Worm (Caenorhabditis elegans) whole organism, young adult: ENCODE data around the gene dcaf-1.

Experiments used
- B0035.1 ChIP-seq: sonication (generic microtip); optimal IDR thresholded peaks from 2 replicates; lab custom pipeline; 2016; ENCODE audit warnings: missing genetic modification characterization, mild to moderate bottlenecking, missing compliant biosample characterization, missing genotype, missing genetic modification reagents
- F22D6.2 ChIP-seq: sonication (generic microtip); optimal IDR thresholded peaks from 2 replicates; lab custom pipeline; 2016; ENCODE audit warnings: mild to moderate bottlenecking, missing genetic modification characterization, missing compliant biosample characterization
- F23B12.7 ChIP-seq: sonication (generic microtip); optimal IDR thresholded peaks from 2 replicates; lab custom pipeline; 2017; ENCODE audit warnings: missing genetic modification characterization, mild to moderate bottlenecking, missing compliant biosample characterization, antibody characterized with exemption, moderate library complexity; ENCODE audit not compliant: insufficient read depth
- F57A8.1 ChIP-seq: fragments of 200-800 bp; sonication (Bioruptor generic); optimal IDR thresholded peaks from 2 replicates; lab custom pipeline; 2018; ENCODE audit warnings: mild to moderate bottlenecking, missing genetic modification characterization, moderate library complexity, missing compliant biosample characterization
- K11D2.4 ChIP-seq: fragments of 200-800 bp; sonication (Bioruptor generic); IDR thresholded peaks from 2 replicates; pipeline ENCODE4 v1.3.6; 2022; ENCODE audit warnings: missing genetic modification reagents, missing genetic modification characterization, missing compliant biosample characterization
- Y53G8AR.9 ChIP-seq: fragments of 200-800 bp; sonication (Bioruptor generic); conservative IDR thresholded peaks from 2 replicates; pipeline ENCODE4 v1.3.6; 2022; ENCODE audit warnings: missing genetic modification reagents, missing genetic modification characterization, missing compliant biosample characterization
- Y67H2A.10 ChIP-seq: fragments of 200-800 bp; sonication (Bioruptor generic); conservative IDR thresholded peaks from 2 replicates; pipeline ENCODE4 v1.3.6; 2022; ENCODE audit warnings: missing genetic modification reagents, missing genetic modification characterization, missing compliant biosample characterization
- akir-1 ChIP-seq: fragments of 200-800 bp; sonication (Bioruptor generic); optimal IDR thresholded peaks from 2 replicates; lab custom pipeline; 2018; ENCODE audit warnings: mild to moderate bottlenecking, missing genetic modification characterization, moderate library complexity, missing compliant biosample characterization
- attf-3 ChIP-seq: fragments of 200-800 bp; sonication (Bioruptor generic); conservative IDR thresholded peaks from 2 replicates; pipeline ENCODE4 v1.3.6; 2022; ENCODE audit warnings: missing genetic modification reagents, missing genetic modification characterization, missing compliant biosample characterization
- bed-1 ChIP-seq: fragments of 200-800 bp; sonication (Bioruptor generic); IDR thresholded peaks from 2 replicates; pipeline ENCODE4 v1.3.6; 2022; ENCODE audit warnings: missing genetic modification reagents, missing genetic modification characterization, missing compliant biosample characterization
- cebp-1 ChIP-seq, 2 experiments: fragments of 200-800 bp in 1 of 2; sonication (Bioruptor generic) in 1 of 2; sonication (generic microtip) in 1 of 2; IDR thresholded peaks in 1 of 2; optimal IDR thresholded peaks in 1 of 2; 2 replicates each; pipeline versions ENCODE4 v1.3.6 to Lab custom; 2017 to 2022; ENCODE audit warnings: missing compliant biosample characterization in 2 of 2, missing genetic modification characterization in 2 of 2, mild to moderate bottlenecking in 1 of 2, missing genetic modification reagents in 1 of 2, moderate library complexity in 1 of 2
- ceh-100 ChIP-seq: fragments of 200-800 bp; sonication (Bioruptor generic); IDR thresholded peaks from 2 replicates; pipeline ENCODE4 v1.3.6; 2022; ENCODE audit warnings: missing genetic modification reagents, missing genetic modification characterization, missing compliant biosample characterization
- ceh-40 ChIP-seq: fragments of 200-800 bp; sonication (Bioruptor generic); IDR thresholded peaks from 2 replicates; pipeline ENCODE4 v1.3.6; 2022; ENCODE audit warnings: missing genetic modification characterization, missing compliant biosample characterization
- ceh-91 ChIP-seq: fragments of 200-800 bp; sonication (Bioruptor generic); IDR thresholded peaks from 2 replicates; pipeline ENCODE4 v1.3.6; 2022; ENCODE audit warnings: missing genetic modification reagents, missing genetic modification characterization, missing compliant biosample characterization
- ets-4 ChIP-seq: fragments of 200-800 bp; sonication (Bioruptor generic); optimal IDR thresholded peaks from 2 replicates; lab custom pipeline; 2018; ENCODE audit warnings: mild to moderate bottlenecking, missing genetic modification characterization, missing compliant biosample characterization
- hmg-1.2 ChIP-seq: fragments of 200-800 bp; sonication (Bioruptor generic); IDR thresholded peaks from 2 replicates; pipeline ENCODE4 v1.3.6; 2022; ENCODE audit warnings: missing genetic modification reagents, missing genetic modification characterization, missing compliant biosample characterization
- hrde-1 ChIP-seq: sonication (generic microtip); optimal IDR thresholded peaks from 2 replicates; lab custom pipeline; 2016; ENCODE audit warnings: missing genetic modification characterization, mild to moderate bottlenecking, missing compliant biosample characterization, moderate library complexity, missing genotype, missing genetic modification reagents, borderline replicate concordance
- let-526 ChIP-seq: fragments of 200-800 bp; sonication (Bioruptor generic); IDR thresholded peaks from 2 replicates; pipeline ENCODE4 v1.3.6; 2022; ENCODE audit warnings: missing genetic modification reagents, missing genetic modification characterization, missing compliant biosample characterization
- lin-35 ChIP-seq, 3 experiments: fragments of 150-350 bp in 2 of 3; sonication (generic microtip) in 1 of 3; optimal IDR thresholded peaks; 2 replicates each; lab custom pipeline; 2014 to 2018; ENCODE audit warnings: missing biosample characterization in 3 of 3, missing genetic modification characterization in 3 of 3, missing genetic modification reagents in 3 of 3
- lin-54 ChIP-seq: fragments of 200-800 bp; sonication (Bioruptor generic); optimal IDR thresholded peaks from 2 replicates; lab custom pipeline; 2018; ENCODE audit warnings: mild to moderate bottlenecking, missing genetic modification characterization, missing compliant biosample characterization
- madf-3 ChIP-seq: fragments of 200-800 bp; sonication (Bioruptor generic); IDR thresholded peaks from 2 replicates; pipeline ENCODE4 v1.3.6; 2022; ENCODE audit warnings: missing genetic modification reagents, missing genetic modification characterization, missing compliant biosample characterization
- madf-6 ChIP-seq: fragments of 200-800 bp; sonication (Bioruptor generic); IDR thresholded peaks from 2 replicates; pipeline ENCODE4 v1.3.6; 2022; ENCODE audit warnings: missing genetic modification reagents, missing genetic modification characterization, missing compliant biosample characterization
- mcd-1 ChIP-seq: fragments of 200-800 bp; sonication (Bioruptor generic); IDR thresholded peaks from 2 replicates; pipeline ENCODE4 v1.3.6; 2022; ENCODE audit warnings: missing genetic modification reagents, missing genetic modification characterization, missing compliant biosample characterization
- mel-28 ChIP-seq: sonication (generic microtip); optimal IDR thresholded peaks from 2 replicates; lab custom pipeline; 2016; ENCODE audit warnings: borderline replicate concordance, mild to moderate bottlenecking, missing genetic modification characterization, missing compliant biosample characterization
- mes-4 ChIP-seq: sonication (generic microtip); optimal IDR thresholded peaks from 2 replicates; lab custom pipeline; 2016; ENCODE audit warnings: missing genotype, missing genetic modification characterization, missing compliant biosample characterization
- mxl-1 ChIP-seq: sonication (generic microtip); optimal IDR thresholded peaks from 2 replicates; lab custom pipeline; 2016; ENCODE audit warnings: missing genetic modification characterization, missing compliant biosample characterization
- nfyb-1 ChIP-seq: fragments of 200-800 bp; sonication (Bioruptor generic); IDR thresholded peaks from 2 replicates; pipeline ENCODE4 v1.3.6; 2022; ENCODE audit warnings: missing genetic modification reagents, missing genetic modification characterization, missing compliant biosample characterization
- nhr-80 ChIP-seq: sonication (generic microtip); optimal IDR thresholded peaks from 2 replicates; lab custom pipeline; 2016; ENCODE audit warnings: missing genetic modification characterization, missing compliant biosample characterization
- pbrm-1 ChIP-seq: fragments of 200-800 bp; sonication (Bioruptor generic); IDR thresholded peaks from 2 replicates; pipeline ENCODE4 v1.3.6; 2022; ENCODE audit warnings: missing genetic modification reagents, missing genetic modification characterization, missing compliant biosample characterization
- pha-4 ChIP-seq: fragments of 150-350 bp; sonication (generic microtip); optimal IDR thresholded peaks from 2 replicates; lab custom pipeline; 2014; ENCODE audit warnings: missing biosample characterization, missing genetic modification reagents, missing genetic modification characterization
- sea-2 ChIP-seq: fragments of 200-800 bp; sonication (Bioruptor generic); IDR thresholded peaks from 2 replicates; pipeline ENCODE4 v1.3.6; 2022; ENCODE audit warnings: missing genetic modification characterization, missing compliant biosample characterization
- snpc-1.3 ChIP-seq: sonication (generic microtip); optimal IDR thresholded peaks from 2 replicates; lab custom pipeline; 2017; ENCODE audit warnings: missing genetic modification characterization, mild to moderate bottlenecking, missing compliant biosample characterization, antibody characterized with exemption, moderate library complexity, missing genotype, missing genetic modification reagents; ENCODE audit not compliant: insufficient read depth
- unc-62 ChIP-seq: fragments of 150-350 bp; optimal IDR thresholded peaks from 2 replicates; lab custom pipeline; 2014; ENCODE audit warnings: missing biosample characterization, missing genetic modification reagents, missing genetic modification characterization
- zfh-2 ChIP-seq: fragments of 200-800 bp; sonication (Bioruptor generic); conservative IDR thresholded peaks from 2 replicates; pipeline ENCODE4 v1.3.6; 2022; ENCODE audit warnings: missing genetic modification reagents, missing genetic modification characterization, missing compliant biosample characterization
- ztf-25 ChIP-seq: fragments of 200-800 bp; sonication (Bioruptor generic); IDR thresholded peaks from 2 replicates; pipeline ENCODE4 v1.3.6; 2022; ENCODE audit warnings: missing genetic modification reagents, missing genetic modification characterization, missing compliant biosample characterization
- ztf-28 ChIP-seq: fragments of 200-800 bp; sonication (Bioruptor generic); IDR thresholded peaks from 2 replicates; pipeline ENCODE4 v1.3.6; 2022; ENCODE audit warnings: missing genetic modification reagents, missing genetic modification characterization, missing compliant biosample characterization
- ztf-3 ChIP-seq: fragments of 200-800 bp; sonication (Bioruptor generic); optimal IDR thresholded peaks from 2 replicates; lab custom pipeline; 2018; ENCODE audit warnings: mild to moderate bottlenecking, missing genetic modification characterization, missing compliant biosample characterization

The dcaf-1 gene

ce11 chrIV:9668103-9668672 lies 38.3 kb downstream of the dcaf-1 start:
- TF ChIP-seq pha-4 (tag; lab: Kevin White, UChicago): peak; percentile 79
- no peak for TF ChIP-seq cebp-1 (GFP tag; IDR thresholded peaks at IDR 0.05; lab: Robert Waterston, UW)
- peak; percentile 18 for TF ChIP-seq cebp-1 (tag; optimal IDR thresholded peaks at IDR 0.05; lab: Kevin White, UChicago)
- no peak for TF ChIP-seq pbrm-1 (GFP tag; lab: Robert Waterston, UW)
- TF ChIP-seq lin-35 (GFP tag; optimal IDR thresholded peaks at IDR 0.05; lab: Kevin White, UChicago): peak in 1 of 3 experiments; percentile 18
- TF ChIP-seq mxl-1 (tag; lab: Kevin White, UChicago): no peak
- no peak for TF ChIP-seq ztf-3 (GFP tag; lab: Kevin White, UChicago)
- TF ChIP-seq F22D6.2 (tag; lab: Kevin White, UChicago): no peak
- peak; percentile 46 for TF ChIP-seq nhr-80 (tag; lab: Kevin White, UChicago)
- TF ChIP-seq F57A8.1: no peak
- TF ChIP-seq, all 124 proteins: peak for 4

- no peak for TF ChIP-seq madf-6 (GFP tag; lab: Robert Waterston, UW)
- TF ChIP-seq akir-1: no peak
- no peak for TF ChIP-seq ceh-91 (GFP tag; lab: Robert Waterston, UW)
- no peak for TF ChIP-seq ceh-100 (GFP tag; lab: Robert Waterston, UW)
Measured at ce11 chrIV:9667084-9667483, 39.4 kb downstream of the dcaf-1 start.

- TF ChIP-seq ztf-28 (GFP tag; lab: Robert Waterston, UW) (no peak), sea-2 (GFP tag; lab: Robert Waterston, UW) (no peak), madf-3 (GFP tag; lab: Robert Waterston, UW) (no peak), nfyb-1 (GFP tag; lab: Robert Waterston, UW) (no peak), unc-62 (GFP tag; lab: Kevin White, UChicago) (no peak), attf-3 (no peak), ceh-40 (no peak)
Measured at ce11 chrIV:9659999-9660398, 46.5 kb downstream of the dcaf-1 start.

- TF ChIP-seq Y67H2A.10: no peak
- TF ChIP-seq let-526 (GFP tag; lab: Robert Waterston, UW): no peak
- no peak for TF ChIP-seq lin-35 (GFP tag; optimal IDR thresholded peaks at IDR 0.05; lab: Kevin White, UChicago)
- no peak for TF ChIP-seq mes-4 (tag; lab: Kevin White, UChicago)
- TF ChIP-seq ceh-100 (GFP tag; lab: Robert Waterston, UW): no peak
- no peak for TF ChIP-seq madf-6 (GFP tag; lab: Robert Waterston, UW)
- no peak for TF ChIP-seq Y53G8AR.9
- TF ChIP-seq hrde-1 (tag; lab: Kevin White, UChicago): no peak
Measured at ce11 chrIV:9657753-9658152, 48.8 kb downstream of the dcaf-1 start, which contains the start of gene acc-1. TSS of gene acc-1 (plus strand) at chrIV:9658053.

- TF ChIP-seq bed-1 (GFP tag; lab: Robert Waterston, UW) (no peak), zfh-2 (GFP tag; lab: Robert Waterston, UW) (no peak), snpc-1.3 (tag; lab: Kevin White, UChicago) (no peak), lin-54 (no peak), ztf-25 (no peak), K11D2.4 (no peak), hmg-1.2 (GFP tag; lab: Robert Waterston, UW) (no peak), ceh-91 (GFP tag; lab: Robert Waterston, UW) (no peak), attf-3 (no peak), F57A8.1 (no peak), B0035.1 (tag; lab: Kevin White, UChicago) (no peak), mcd-1 (GFP tag; lab: Robert Waterston, UW) (no peak), F22D6.2 (tag; lab: Kevin White, UChicago) (no peak), F23B12.7 (tag; lab: Kevin White, UChicago) (no peak), mel-28 (no peak), ets-4 (GFP tag; lab: Kevin White, UChicago) (no peak)
- TF ChIP-seq, all 124 proteins: peak for 0
Measured at ce11 chrIV:9655556-9655955, 51.0 kb downstream of the dcaf-1 start.
